Fruit fly (Drosophila melanogaster): ENCODE results near the gene CG12170.
A peak's percentile ranks its signal among the peaks of the same experiment; 100 is the strongest.

Gene CG12170

dm6 chr3R:5686049-5686757 lies 49.2 kb downstream of the CG12170 start (continued):
- TF ChIP-seq CG13287 (GFP tag; IDR thresholded peaks at IDR 0.05; ENCODE audit: partially characterized antibody) (no peak), CG31365 (tag; optimal IDR thresholded peaks at IDR 0.05) (no peak), jigr1 (GFP tag; IDR thresholded peaks at IDR 0.05) (no peak), CG5953 (GFP tag; IDR thresholded peaks at IDR 0.05) (no peak), zen (tag; optimal IDR thresholded peaks at IDR 0.05) (no peak), CG4730 (GFP tag; IDR thresholded peaks at IDR 0.05) (peak; percentile 43; the same call in 1 of the 2 replicates), prd (optimal IDR thresholded peaks at IDR 0.05) (no peak), prd (GFP tag; IDR thresholded peaks at IDR 0.05) (peak; percentile 66; the same call in 2 of the 3 replicates), CG4424 (GFP tag; optimal IDR thresholded peaks at IDR 0.05) (peak; percentile 24), YL-1 (GFP tag; optimal IDR thresholded peaks at IDR 0.05) (no peak), CG10321 (GFP tag; IDR thresholded peaks at IDR 0.05) (no peak), pita (GFP tag; optimal IDR thresholded peaks at IDR 0.05) (no peak), NC2β (GFP tag; optimal IDR thresholded peaks at IDR 0.05) (no peak), Nf-YA (GFP tag; IDR thresholded peaks at IDR 0.05) (no peak), crp (GFP tag; optimal IDR thresholded peaks at IDR 0.05) (no peak), Hr39 (optimal IDR thresholded peaks at IDR 0.05) (no peak), lola (GFP tag; optimal IDR thresholded peaks at IDR 0.05) (peak in 1 of 3 experiments; percentile 8), Ssrp (tag; optimal IDR thresholded peaks at IDR 0.05) (peak; percentile 47), sr (GFP tag; IDR thresholded peaks at IDR 0.05) (no peak), CG17186 (GFP tag; optimal IDR thresholded peaks at IDR 0.05) (no peak), Rfx (GFP tag; IDR thresholded peaks at IDR 0.05) (peak; percentile 49; the same call in 1 of the 2 replicates), CG9215 (GFP tag; IDR thresholded peaks at IDR 0.05) (no peak), CG10979 (tag; optimal IDR thresholded peaks at IDR 0.05) (peak; percentile 38), CG33213 (GFP tag; optimal IDR thresholded peaks at IDR 0.05) (peak; percentile 24), CG8944 (GFP tag; optimal IDR thresholded peaks at IDR 0.05) (peak; percentile 34), Mes4 (GFP tag; optimal IDR thresholded peaks at IDR 0.05) (peak; percentile 44), zen2 (GFP tag; IDR thresholded peaks at IDR 0.05; ENCODE audit: partially characterized antibody) (no peak), ems (GFP tag; optimal IDR thresholded peaks at IDR 0.05) (peak; percentile 9), CG2120 (GFP tag; optimal IDR thresholded peaks at IDR 0.05) (peak; percentile 73), cwo (GFP tag; optimal IDR thresholded peaks at IDR 0.05) (peak; percentile 61), nom (GFP tag; optimal IDR thresholded peaks at IDR 0.05) (no peak), CG2875 (GFP tag; optimal IDR thresholded peaks at IDR 0.05) (no peak), D19A (tag; optimal IDR thresholded peaks at IDR 0.05) (peak; percentile 43), run (tag; optimal IDR thresholded peaks at IDR 0.05) (no peak), pb (GFP tag; optimal IDR thresholded peaks at IDR 0.05) (no peak), mirr (GFP tag; optimal IDR thresholded peaks at IDR 0.05) (no peak), exex (tag; optimal IDR thresholded peaks at IDR 0.05) (no peak), Dref (GFP tag; IDR thresholded peaks at IDR 0.05) (no peak), Pdp1 (GFP tag; optimal IDR thresholded peaks at IDR 0.05) (peak; percentile 11 to 52), CG7372 (GFP tag; IDR thresholded peaks at IDR 0.05) (no peak), tin (GFP tag; optimal IDR thresholded peaks at IDR 0.05) (peak; percentile 20), trem (tag; optimal IDR thresholded peaks at IDR 0.05) (no peak), CG6175 (GFP tag; IDR thresholded peaks at IDR 0.05) (no peak), Drgx (GFP tag; IDR thresholded peaks at IDR 0.05) (no peak), Dll (GFP tag; IDR thresholded peaks at IDR 0.05; ENCODE audit: partially characterized antibody) (0 out of 4 replicates have a peak, but pooled peaks have one; percentile 6), NFAT (GFP tag; IDR thresholded peaks at IDR 0.05) (no peak), CG10431 (GFP tag; optimal IDR thresholded peaks at IDR 0.05) (no peak), Dek (tag; optimal IDR thresholded peaks at IDR 0.05) (peak; percentile 40), gsb-n (tag; optimal IDR thresholded peaks at IDR 0.05) (no peak), bab2 (GFP tag; optimal IDR thresholded peaks at IDR 0.05) (peak; percentile 62)
